Fruit fly (Drosophila melanogaster): ENCODE measurements around the gene CG15580.
A peak's percentile ranks its signal among the peaks of the same experiment; 100 is the strongest.

Gene CG15580

DNA sequence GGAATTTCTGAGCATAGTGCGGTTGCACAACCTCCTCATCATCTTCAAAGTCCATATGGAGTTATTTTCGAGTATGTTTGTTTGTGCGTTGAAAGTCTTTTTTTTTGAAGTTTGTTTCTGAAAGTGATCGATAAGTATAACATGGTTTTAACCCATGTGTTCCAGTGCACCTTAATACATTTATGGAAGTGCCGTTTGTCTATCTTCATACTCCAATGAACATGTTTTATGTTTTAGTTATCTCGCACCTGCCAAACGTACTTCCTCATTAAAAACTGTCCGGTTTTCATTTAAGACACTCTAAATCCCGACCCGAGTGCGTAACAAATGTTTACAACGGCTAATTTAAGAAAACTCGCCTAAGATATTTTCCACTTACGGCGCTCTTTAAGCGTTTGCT, at the start of gene CG15580:
Gene CG15580, minus strand, starts transcription at position 101 of the 400 bp plus-strand sequence.
- TF ChIP-seq CG15710 (tag; optimal IDR thresholded peaks at IDR 0.05) = no peak
- no peak for TF ChIP-seq CG10348 (GFP tag; IDR thresholded peaks at IDR 0.05)
- TF ChIP-seq CG14655 (GFP tag; optimal IDR thresholded peaks at IDR 0.05) = no peak
- no peak for TF ChIP-seq rn (GFP tag; IDR thresholded peaks at IDR 0.05)
- no peak for TF ChIP-seq Ets98B (GFP tag; IDR thresholded peaks at IDR 0.05)
- no peak for TF ChIP-seq fd96Ca (GFP tag; IDR thresholded peaks at IDR 0.05)
- TF ChIP-seq CG34367 (tag; optimal IDR thresholded peaks at IDR 0.05) = no peak
- TF ChIP-seq Snoo (tag; optimal IDR thresholded peaks at IDR 0.05) = no peak
- no peak for TF ChIP-seq CG17806 (tag; optimal IDR thresholded peaks at IDR 0.05)
- TF ChIP-seq D1 (tag; optimal IDR thresholded peaks at IDR 0.05) = no peak
- no peak for TF ChIP-seq gl (tag; optimal IDR thresholded peaks at IDR 0.05)
- TF ChIP-seq Pif1A (GFP tag; optimal IDR thresholded peaks at IDR 0.05) = no peak
- TF ChIP-seq EcR (GFP tag; optimal IDR thresholded peaks at IDR 0.05) = no peak
- no peak for TF ChIP-seq CG4496 (GFP tag; IDR thresholded peaks at IDR 0.05)
- TF ChIP-seq CG32121 (GFP tag; IDR thresholded peaks at IDR 0.05) = no peak
- TF ChIP-seq CG12605 (GFP tag; IDR thresholded peaks at IDR 0.05) = no peak
- TF ChIP-seq CG8301 (tag; optimal IDR thresholded peaks at IDR 0.05) = no peak
- TF ChIP-seq CG9948 (tag; optimal IDR thresholded peaks at IDR 0.05) = no peak
- no peak for TF ChIP-seq Pif1B (GFP tag; optimal IDR thresholded peaks at IDR 0.05)

dm6 chr3R:6106711-6107110, 49.4 kb upstream of the CG15580 start:
- TF ChIP-seq CG15710 (tag; optimal IDR thresholded peaks at IDR 0.05) (peak; percentile 57), D1 (tag; optimal IDR thresholded peaks at IDR 0.05) (no peak), CG4496 (GFP tag; IDR thresholded peaks at IDR 0.05) (peak; percentile 20; the same call in 1 of the 3 replicates), Pif1B (GFP tag; optimal IDR thresholded peaks at IDR 0.05) (peak; percentile 22), CG17806 (tag; optimal IDR thresholded peaks at IDR 0.05) (peak; percentile 31), CG8159 (tag; optimal IDR thresholded peaks at IDR 0.05) (peak; percentile 68), Snoo (tag; optimal IDR thresholded peaks at IDR 0.05) (peak; percentile 9), CG8301 (tag; optimal IDR thresholded peaks at IDR 0.05) (peak; percentile 29), fd96Ca (GFP tag; IDR thresholded peaks at IDR 0.05) (no peak), CG14655 (GFP tag; optimal IDR thresholded peaks at IDR 0.05) (peak; percentile 61), EcR (GFP tag; optimal IDR thresholded peaks at IDR 0.05) (no peak), CG9948 (tag; optimal IDR thresholded peaks at IDR 0.05) (peak; percentile 50)

DNA sequence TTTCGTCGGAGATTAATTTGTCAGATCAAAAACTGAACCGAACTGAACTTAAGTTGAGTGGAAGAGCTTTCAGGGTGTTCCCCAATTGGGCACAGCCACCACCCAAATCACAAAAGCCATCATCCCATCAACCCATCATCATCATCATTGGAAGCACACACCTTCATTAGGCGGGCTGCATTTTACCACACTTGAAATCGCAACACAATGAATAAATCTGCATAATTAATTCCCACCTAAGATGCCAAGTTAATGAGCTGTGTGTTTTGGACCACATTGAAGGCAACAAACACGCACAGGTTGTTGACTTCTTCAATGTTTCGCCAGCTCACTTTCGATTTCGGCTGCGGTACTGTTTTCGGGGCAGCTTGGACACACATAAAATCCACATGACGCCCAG, 47.8 kb upstream of the CG15580 start:
- TF ChIP-seq gl (tag; optimal IDR thresholded peaks at IDR 0.05) (no peak), CG8159 (tag; optimal IDR thresholded peaks at IDR 0.05) (no peak), CG9948 (tag; optimal IDR thresholded peaks at IDR 0.05) (no peak), CG12605 (GFP tag; IDR thresholded peaks at IDR 0.05) (no peak), CG34367 (tag; optimal IDR thresholded peaks at IDR 0.05) (no peak), Pif1A (GFP tag; optimal IDR thresholded peaks at IDR 0.05) (no peak), fd96Ca (GFP tag; IDR thresholded peaks at IDR 0.05) (no peak), Pif1B (GFP tag; optimal IDR thresholded peaks at IDR 0.05) (no peak), Ets98B (GFP tag; IDR thresholded peaks at IDR 0.05) (no peak), EcR (GFP tag; optimal IDR thresholded peaks at IDR 0.05) (no peak), CG4496 (GFP tag; IDR thresholded peaks at IDR 0.05) (no peak), CG13204 (GFP tag; optimal IDR thresholded peaks at IDR 0.05) (no peak), CG32121 (GFP tag; IDR thresholded peaks at IDR 0.05) (no peak), CG10348 (GFP tag; IDR thresholded peaks at IDR 0.05) (no peak), rn (GFP tag; IDR thresholded peaks at IDR 0.05) (no peak), CG17806 (tag; optimal IDR thresholded peaks at IDR 0.05) (no peak), CG15710 (tag; optimal IDR thresholded peaks at IDR 0.05) (no peak)

dm6 chr3R:6102726-6103125, 45.4 kb upstream of the CG15580 start:
- TF ChIP-seq Snoo (tag; optimal IDR thresholded peaks at IDR 0.05) (no peak), CG4496 (GFP tag; IDR thresholded peaks at IDR 0.05) (peak; percentile 20; the same call in 1 of the 3 replicates)

DNA sequence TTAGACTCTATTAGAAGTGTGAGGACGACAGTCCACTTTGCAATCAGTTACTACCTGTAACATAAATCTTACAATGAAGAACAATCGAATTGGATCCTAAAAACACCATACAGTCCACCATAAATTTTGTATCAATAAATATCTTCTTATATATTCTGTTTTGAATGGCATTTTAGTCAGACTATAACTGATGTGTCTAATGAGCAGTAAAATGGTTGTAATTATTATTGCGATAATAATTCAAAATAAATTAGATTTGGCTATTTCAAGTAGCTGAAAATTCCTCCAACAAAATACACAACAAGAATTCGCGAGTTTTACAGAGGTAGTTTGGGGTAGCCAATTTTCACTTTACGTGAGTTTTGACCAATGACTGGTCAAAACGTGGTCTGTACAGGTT, 45.0 kb upstream of the CG15580 start:
- TF ChIP-seq EcR (GFP tag; optimal IDR thresholded peaks at IDR 0.05) = no peak
- peak; percentile 48 for TF ChIP-seq Pif1A (GFP tag; optimal IDR thresholded peaks at IDR 0.05)
- TF ChIP-seq CG8301 (tag; optimal IDR thresholded peaks at IDR 0.05) = peak; percentile 47
- TF ChIP-seq CG8159 (tag; optimal IDR thresholded peaks at IDR 0.05) = peak; percentile 79
- no peak for TF ChIP-seq CG13204 (GFP tag; optimal IDR thresholded peaks at IDR 0.05)
- no peak for TF ChIP-seq CG4496 (GFP tag; IDR thresholded peaks at IDR 0.05)
- TF ChIP-seq CG10348 (GFP tag; IDR thresholded peaks at IDR 0.05) = no peak
- no peak for TF ChIP-seq CG32121 (GFP tag; IDR thresholded peaks at IDR 0.05)
- TF ChIP-seq CG14655 (GFP tag; optimal IDR thresholded peaks at IDR 0.05) = peak; percentile 66
- no peak for TF ChIP-seq D1 (tag; optimal IDR thresholded peaks at IDR 0.05)
- no peak for TF ChIP-seq Pif1B (GFP tag; optimal IDR thresholded peaks at IDR 0.05)
- peak; percentile 53 for TF ChIP-seq CG34367 (tag; optimal IDR thresholded peaks at IDR 0.05)
- no peak for TF ChIP-seq Snoo (tag; optimal IDR thresholded peaks at IDR 0.05)
- peak; percentile 61 for TF ChIP-seq CG9948 (tag; optimal IDR thresholded peaks at IDR 0.05)
- peak; percentile 69 for TF ChIP-seq CG15710 (tag; optimal IDR thresholded peaks at IDR 0.05)
- TF ChIP-seq gl (tag; optimal IDR thresholded peaks at IDR 0.05) = no peak
- TF ChIP-seq fd96Ca (GFP tag; IDR thresholded peaks at IDR 0.05) = no peak
- no peak for TF ChIP-seq rn (GFP tag; IDR thresholded peaks at IDR 0.05)
- no peak; the same call in 1 of the 2 replicates for TF ChIP-seq Ets98B (GFP tag; IDR thresholded peaks at IDR 0.05)
- TF ChIP-seq CG17806 (tag; optimal IDR thresholded peaks at IDR 0.05) = peak; percentile 50
- no peak for TF ChIP-seq CG12605 (GFP tag; IDR thresholded peaks at IDR 0.05)

- TF ChIP-seq CG17806 (tag; optimal IDR thresholded peaks at IDR 0.05) = no peak
- no peak for TF ChIP-seq Pif1A (GFP tag; optimal IDR thresholded peaks at IDR 0.05)
- no peak for TF ChIP-seq CG8301 (tag; optimal IDR thresholded peaks at IDR 0.05)
- no peak for TF ChIP-seq CG14655 (GFP tag; optimal IDR thresholded peaks at IDR 0.05)
- no peak for TF ChIP-seq gl (tag; optimal IDR thresholded peaks at IDR 0.05)
- no peak for TF ChIP-seq CG15710 (tag; optimal IDR thresholded peaks at IDR 0.05)
- peak; percentile 25 for TF ChIP-seq CG13204 (GFP tag; optimal IDR thresholded peaks at IDR 0.05)
- no peak for TF ChIP-seq CG10348 (GFP tag; IDR thresholded peaks at IDR 0.05)
- peak; percentile 29 for TF ChIP-seq EcR (GFP tag; optimal IDR thresholded peaks at IDR 0.05)
- 0 out of 2 replicates have a peak, but pooled peaks have one; percentile 7 for TF ChIP-seq CG12605 (GFP tag; IDR thresholded peaks at IDR 0.05)
- TF ChIP-seq CG4496 (GFP tag; IDR thresholded peaks at IDR 0.05) = no peak
- no peak for TF ChIP-seq D1 (tag; optimal IDR thresholded peaks at IDR 0.05)
- TF ChIP-seq Pif1B (GFP tag; optimal IDR thresholded peaks at IDR 0.05) = no peak
- no peak for TF ChIP-seq CG34367 (tag; optimal IDR thresholded peaks at IDR 0.05)
- no peak for TF ChIP-seq fd96Ca (GFP tag; IDR thresholded peaks at IDR 0.05)
- 0 out of 2 replicates have a peak, but pooled peaks have one; percentile 15 for TF ChIP-seq CG32121 (GFP tag; IDR thresholded peaks at IDR 0.05)
- TF ChIP-seq Ets98B (GFP tag; IDR thresholded peaks at IDR 0.05) = no peak; the same call in 1 of the 2 replicates
- no peak for TF ChIP-seq CG9948 (tag; optimal IDR thresholded peaks at IDR 0.05)
- TF ChIP-seq rn (GFP tag; IDR thresholded peaks at IDR 0.05) = no peak
- no peak for TF ChIP-seq CG8159 (tag; optimal IDR thresholded peaks at IDR 0.05)
- TF ChIP-seq Snoo (tag; optimal IDR thresholded peaks at IDR 0.05) = no peak
Observed at dm6 chr3R:6100764-6101163, 43.4 kb upstream of the CG15580 start, which contains the start of gene Gasp. Gene Gasp, minus strand, starts transcription at chr3R:6100887.

Data from whole organism, pupa.